Fruit fly (Drosophila melanogaster) whole organism, embryonic: Measurements from ENCODE around the gene Nrx-IV.
A peak's percentile ranks its signal among the peaks of the same experiment; 100 is the strongest.

Source experiments
- B-H2 ChIP-seq: fragments of 200-800 bp; sonication (Bioruptor generic); optimal IDR thresholded peaks from 2 replicates; lab custom pipeline; 2018; ENCODE audit warnings: missing biosample characterization, mild to moderate bottlenecking, missing genetic modification characterization
- Blimp-1 ChIP-seq: fragments of 200-800 bp; sonication (Bioruptor generic); optimal IDR thresholded peaks from 3 replicates; lab custom pipeline; 2018; ENCODE audit warnings: missing biosample characterization, missing genetic modification characterization, mild to moderate bottlenecking, moderate library complexity, missing genetic modification reagents
- CG14050 ChIP-seq: fragments of 200-800 bp; sonication (Bioruptor generic); IDR thresholded peaks from 3 replicates; pipeline ENCODE4 v1.3.6; 2022; ENCODE audit warnings: missing biosample characterization, missing genetic modification characterization
- CG14710 ChIP-seq: fragments of 200-800 bp; sonication (Bioruptor generic); optimal IDR thresholded peaks from 3 replicates; lab custom pipeline; 2019; ENCODE audit warnings: missing biosample characterization, mild to moderate bottlenecking, missing genetic modification characterization, moderate library complexity
- CG14860 ChIP-seq: fragments of 200-800 bp; sonication (Bioruptor generic); IDR thresholded peaks from 3 replicates; pipeline ENCODE4 v1.3.6; 2022; ENCODE audit warnings: missing biosample characterization, missing genetic modification characterization; ENCODE audit not compliant: partially characterized antibody
- CG15479 ChIP-seq: fragments of 200-800 bp; sonication (Bioruptor generic); optimal IDR thresholded peaks from 3 replicates; lab custom pipeline; 2019; ENCODE audit warnings: missing biosample characterization, mild to moderate bottlenecking, missing genetic modification characterization, moderate library complexity
- CG17359 ChIP-seq: fragments of 200-800 bp; sonication (Bioruptor generic); optimal IDR thresholded peaks from 3 replicates; lab custom pipeline; 2018; ENCODE audit warnings: missing biosample characterization, mild to moderate bottlenecking, missing genetic modification characterization, moderate library complexity
- CG17568 ChIP-seq: fragments of 200-800 bp; sonication (Bioruptor generic); optimal IDR thresholded peaks from 2 replicates; lab custom pipeline; 2018; ENCODE audit warnings: missing biosample characterization, mild to moderate bottlenecking, missing genetic modification characterization, moderate library complexity
- CG17829 ChIP-seq: fragments of 200-800 bp; optimal IDR thresholded peaks from 2 replicates; lab custom pipeline; 2019; ENCODE audit warnings: missing biosample characterization, mild to moderate bottlenecking, missing genetic modification characterization, moderate library complexity
- CG2678 ChIP-seq: fragments of 200-800 bp; sonication (Bioruptor generic); optimal IDR thresholded peaks from 3 replicates; lab custom pipeline; 2019; ENCODE audit warnings: missing biosample characterization, mild to moderate bottlenecking, missing genetic modification characterization, moderate library complexity
- CG3281 ChIP-seq: fragments of 200-800 bp; sonication (Bioruptor generic); optimal IDR thresholded peaks from 3 replicates; lab custom pipeline; 2017; ENCODE audit warnings: missing biosample characterization, mild to moderate bottlenecking, missing genetic modification characterization
- CG3995 ChIP-seq: fragments of 200-800 bp; sonication (Bioruptor generic); optimal IDR thresholded peaks from 3 replicates; lab custom pipeline; 2016; ENCODE audit warnings: missing biosample characterization, missing genetic modification characterization
- CG4820 ChIP-seq: fragments of 200-800 bp; sonication (Bioruptor generic); optimal IDR thresholded peaks from 3 replicates; lab custom pipeline; 2016; ENCODE audit warnings: missing biosample characterization, missing genetic modification characterization
- CG6254 ChIP-seq: fragments of 200-800 bp; sonication (Bioruptor generic); optimal IDR thresholded peaks from 3 replicates; lab custom pipeline; 2017; ENCODE audit warnings: mild to moderate bottlenecking, missing biosample characterization, missing genetic modification reagents, missing genetic modification characterization
- CG7556 ChIP-seq: fragments of 200-800 bp; sonication (Bioruptor generic); optimal IDR thresholded peaks from 2 replicates; lab custom pipeline; 2017; ENCODE audit warnings: missing biosample characterization, mild to moderate bottlenecking, missing genetic modification characterization
- CG7839 ChIP-seq: fragments of 200-800 bp; sonication (Bioruptor generic); optimal IDR thresholded peaks from 3 replicates; lab custom pipeline; 2018; ENCODE audit warnings: missing biosample characterization, mild to moderate bottlenecking, missing genetic modification characterization, moderate library complexity
- CG9797 ChIP-seq: fragments of 200-800 bp; sonication (Bioruptor generic); optimal IDR thresholded peaks from 3 replicates; lab custom pipeline; 2018; ENCODE audit warnings: missing biosample characterization, mild to moderate bottlenecking, missing genetic modification characterization
- CG9876 ChIP-seq: fragments of 200-800 bp; sonication (Bioruptor generic); optimal IDR thresholded peaks from 2 replicates; lab custom pipeline; 2016; ENCODE audit warnings: missing biosample characterization, missing genetic modification characterization
- Chrac-16 ChIP-seq: fragments of 200-800 bp; sonication (Bioruptor generic); optimal IDR thresholded peaks from 3 replicates; lab custom pipeline; 2016; ENCODE audit warnings: missing biosample characterization, missing genetic modification characterization
- CoRest ChIP-seq: fragments of 200-800 bp; sonication (Bioruptor generic); optimal IDR thresholded peaks from 3 replicates; lab custom pipeline; 2018; ENCODE audit warnings: missing biosample characterization, mild to moderate bottlenecking, missing genetic modification characterization, moderate library complexity
- HLHmδ ChIP-seq: fragments of 200-800 bp; sonication (Bioruptor generic); optimal IDR thresholded peaks from 2 replicates; lab custom pipeline; 2018; ENCODE audit warnings: missing biosample characterization, mild to moderate bottlenecking, missing genetic modification characterization, moderate library complexity
- Hr51 ChIP-seq, 2 experiments: fragments of 200-800 bp; sonication (Bioruptor generic); optimal IDR thresholded peaks; 2 replicates in 1 of 2; 3 replicates in 1 of 2; lab custom pipeline; 2016 to 2018; ENCODE audit warnings: missing biosample characterization in 2 of 2, missing genetic modification characterization in 2 of 2, mild to moderate bottlenecking in 1 of 2, moderate library complexity in 1 of 2
- Hsf ChIP-seq: fragments of 200-800 bp; sonication (Bioruptor generic); optimal IDR thresholded peaks from 3 replicates; lab custom pipeline; 2016; ENCODE audit warnings: missing biosample characterization, missing genetic modification characterization
- NFAT ChIP-seq: fragments of 200-800 bp; sonication (Bioruptor generic); IDR thresholded peaks from 2 replicates; pipeline ENCODE4 v1.3.6; 2022; ENCODE audit warnings: missing biosample characterization, missing genetic modification characterization
- Neu2 ChIP-seq: fragments of 200-800 bp; sonication (Bioruptor generic); optimal IDR thresholded peaks from 3 replicates; lab custom pipeline; 2016; ENCODE audit warnings: missing biosample characterization, missing genetic modification characterization, borderline replicate concordance
- PHDP ChIP-seq: fragments of 200-800 bp; sonication (Bioruptor generic); optimal IDR thresholded peaks from 3 replicates; lab custom pipeline; 2018; ENCODE audit warnings: missing biosample characterization, mild to moderate bottlenecking, missing genetic modification characterization, moderate library complexity
- Ssrp ChIP-seq: fragments of 200-800 bp; sonication (Bioruptor generic); optimal IDR thresholded peaks from 2 replicates; lab custom pipeline; 2018; ENCODE audit warnings: missing biosample characterization, mild to moderate bottlenecking, missing genetic modification characterization, moderate library complexity
- YL-1 ChIP-seq: fragments of 200-800 bp; sonication (Bioruptor generic); optimal IDR thresholded peaks from 3 replicates; lab custom pipeline; 2017; ENCODE audit warnings: missing biosample characterization, mild to moderate bottlenecking, missing genetic modification characterization
- ab ChIP-seq: fragments of 200-800 bp; sonication (Bioruptor generic); optimal IDR thresholded peaks from 2 replicates; lab custom pipeline; 2016; ENCODE audit warnings: missing biosample characterization, missing genetic modification characterization
- bsh ChIP-seq, 2 experiments: fragments of 200-800 bp; sonication (Bioruptor generic); optimal IDR thresholded peaks; 2 replicates each; lab custom pipeline; 2017 to 2018; ENCODE audit warnings: mild to moderate bottlenecking in 2 of 2, missing biosample characterization in 2 of 2, missing genetic modification characterization in 2 of 2, moderate library complexity in 1 of 2
- dmrt99B ChIP-seq: fragments of 200-800 bp; sonication (Bioruptor generic); optimal IDR thresholded peaks from 2 replicates; lab custom pipeline; 2018; ENCODE audit warnings: missing biosample characterization, mild to moderate bottlenecking, missing genetic modification characterization, moderate library complexity
- ems ChIP-seq: fragments of 200-800 bp; sonication (Bioruptor generic); optimal IDR thresholded peaks from 3 replicates; lab custom pipeline; 2016; ENCODE audit warnings: missing biosample characterization, missing genetic modification characterization
- gce ChIP-seq: fragments of 200-800 bp; sonication (Bioruptor generic); IDR thresholded peaks from 3 replicates; pipeline ENCODE4 v1.3.6; 2022; ENCODE audit warnings: missing biosample characterization, missing genetic modification characterization
- gsb ChIP-seq: fragments of 200-800 bp; sonication (Bioruptor generic); IDR thresholded peaks from 2 replicates; pipeline ENCODE4 v1.3.6; 2022; ENCODE audit warnings: missing biosample characterization, missing genetic modification characterization
- her ChIP-seq: fragments of 200-800 bp; sonication (Bioruptor generic); optimal IDR thresholded peaks from 2 replicates; lab custom pipeline; 2016; ENCODE audit warnings: missing biosample characterization, missing genetic modification characterization
- ken ChIP-seq: fragments of 200-800 bp; sonication (Bioruptor generic); IDR thresholded peaks from 3 replicates; pipeline ENCODE4 v1.3.6; 2022; ENCODE audit warnings: missing biosample characterization, missing genetic modification characterization
- knrl ChIP-seq: fragments of 200-800 bp; sonication (Bioruptor generic); IDR thresholded peaks from 3 replicates; pipeline ENCODE4 v1.3.6; 2022; ENCODE audit warnings: missing biosample characterization, missing genetic modification characterization; ENCODE audit not compliant: partially characterized antibody
- lov ChIP-seq, 2 experiments: fragments of 200-800 bp in 1 of 2; fragments of >200 bp in 1 of 2; sonication (Bioruptor generic) in 1 of 2; IDR thresholded peaks in 1 of 2; optimal IDR thresholded peaks in 1 of 2; 2 replicates in 1 of 2; 3 replicates in 1 of 2; pipeline versions ENCODE4 v1.3.6 to Lab custom; 2017 to 2022; ENCODE audit warnings: missing biosample characterization in 1 of 2, missing genetic modification characterization in 1 of 2
- phol ChIP-seq: fragments of 200-800 bp; sonication (Bioruptor generic); optimal IDR thresholded peaks from 3 replicates; lab custom pipeline; 2018; ENCODE audit warnings: missing biosample characterization, mild to moderate bottlenecking, missing genetic modification characterization, moderate library complexity
- pita ChIP-seq: fragments of 200-800 bp; sonication (Bioruptor generic); optimal IDR thresholded peaks from 2 replicates; lab custom pipeline; 2017; ENCODE audit warnings: missing biosample characterization, mild to moderate bottlenecking, missing genetic modification characterization
- prd ChIP-seq, 3 experiments: fragments of >200 bp in 2 of 3; fragments of 200-800 bp in 1 of 3; sonication (Bioruptor generic) in 1 of 3; optimal IDR thresholded peaks in 2 of 3; IDR thresholded peaks in 1 of 3; 2 replicates in 2 of 3; 3 replicates in 1 of 3; pipeline versions ENCODE4 v1.3.6 to Lab custom; 2017 to 2022; ENCODE audit warnings: missing biosample characterization in 1 of 3, missing genetic modification characterization in 1 of 3
- sqz ChIP-seq: fragments of 200-800 bp; sonication (Bioruptor generic); optimal IDR thresholded peaks from 3 replicates; lab custom pipeline; 2018; ENCODE audit warnings: missing biosample characterization, mild to moderate bottlenecking, missing genetic modification characterization
- stwl ChIP-seq: fragments of 200-800 bp; sonication (Bioruptor generic); optimal IDR thresholded peaks from 3 replicates; lab custom pipeline; 2018; ENCODE audit warnings: missing biosample characterization, mild to moderate bottlenecking, missing genetic modification characterization, moderate library complexity
- tio ChIP-seq: fragments of 200-800 bp; sonication (Bioruptor generic); optimal IDR thresholded peaks from 2 replicates; lab custom pipeline; 2017; ENCODE audit warnings: missing biosample characterization, missing genetic modification characterization, inconsistent platforms
- twi ChIP-seq: fragments of 200-800 bp; optimal IDR thresholded peaks from 2 replicates; lab custom pipeline; 2019; ENCODE audit warnings: missing biosample characterization, mild to moderate bottlenecking, missing genetic modification characterization, moderate library complexity
- zen ChIP-seq: fragments of 200-800 bp; sonication (Bioruptor generic); optimal IDR thresholded peaks from 3 replicates; lab custom pipeline; 2018; ENCODE audit warnings: missing biosample characterization, mild to moderate bottlenecking, missing genetic modification characterization, moderate library complexity
- zf30C ChIP-seq: fragments of 200-800 bp; sonication (Bioruptor generic); optimal IDR thresholded peaks from 3 replicates; lab custom pipeline; 2018; ENCODE audit warnings: missing biosample characterization, mild to moderate bottlenecking, missing genetic modification characterization
- zfh1 ChIP-seq: fragments of 200-800 bp; sonication (Bioruptor generic); IDR thresholded peaks from 3 replicates; pipeline ENCODE4 v1.3.6; 2022; ENCODE audit warnings: missing biosample characterization, missing genetic modification characterization

Gene Nrx-IV

dm6 chr3L:12101924-12102383, 44.4 kb upstream of the Nrx-IV start (continued):
- TF ChIP-seq HLHmδ: no peak
- TF ChIP-seq CG14050 (GFP tag; lab: Robert Waterston, UW): no peak
- TF ChIP-seq bsh (GFP tag; optimal IDR thresholded peaks at IDR 0.05; lab: Kevin White, UChicago): peak; percentile 31 to 53
- no peak for TF ChIP-seq Hsf (GFP tag; lab: Kevin White, UChicago)
- no peak for TF ChIP-seq NFAT (GFP tag; lab: Robert Waterston, UW)
- peak; percentile 50 for TF ChIP-seq CG17829
- no peak for TF ChIP-seq CG9797
- no peak for TF ChIP-seq gsb (GFP tag; lab: Robert Waterston, UW)
- no peak for TF ChIP-seq Chrac-16 (GFP tag; lab: Kevin White, UChicago)
- no peak for TF ChIP-seq her (GFP tag; lab: Kevin White, UChicago)
- peak; percentile 38 for TF ChIP-seq CG15479 (GFP tag; lab: Kevin White, UChicago)
- TF ChIP-seq B-H2 (GFP tag; lab: Kevin White, UChicago): no peak
- no peak for TF ChIP-seq CG17359 (tag; lab: Kevin White, UChicago)
- TF ChIP-seq phol (tag; lab: Kevin White, UChicago): peak; percentile 63
- peak; percentile 46 for TF ChIP-seq CG2678 (tag; lab: Kevin White, UChicago)
- no peak for TF ChIP-seq CG4820 (GFP tag; lab: Kevin White, UChicago)
- peak; percentile 53 for TF ChIP-seq CoRest
- TF ChIP-seq CG6254: no peak
- no peak for TF ChIP-seq CG3995
- TF ChIP-seq knrl (GFP tag; lab: Robert Waterston, UW): no peak
- TF ChIP-seq twi (tag; lab: Kevin White, UChicago): peak; percentile 75
- TF ChIP-seq stwl (tag; lab: Kevin White, UChicago): no peak
- TF ChIP-seq ab (GFP tag; lab: Kevin White, UChicago): no peak
- TF ChIP-seq Neu2 (GFP tag; lab: Kevin White, UChicago): no peak
- peak; percentile 37 for TF ChIP-seq sqz
- peak; percentile 43 for TF ChIP-seq dmrt99B (tag; lab: Kevin White, UChicago)
- TF ChIP-seq tio: peak; percentile 4
- TF ChIP-seq CG7839: peak; percentile 47
- no peak for TF ChIP-seq ems (GFP tag; lab: Kevin White, UChicago)
- no peak for TF ChIP-seq ken
- TF ChIP-seq prd (optimal IDR thresholded peaks at IDR 0.05; lab: Kevin White, UChicago): no peak
- peak; percentile 42; the same call in 1 of the 3 replicates for TF ChIP-seq prd (GFP tag; IDR thresholded peaks at IDR 0.05; lab: Robert Waterston, UW)
- TF ChIP-seq PHDP (tag; lab: Kevin White, UChicago): peak; percentile 23
- no peak for TF ChIP-seq CG3281 (GFP tag; lab: Kevin White, UChicago)
- peak; percentile 54 for TF ChIP-seq zf30C
- TF ChIP-seq Blimp-1: peak; percentile 26
- TF ChIP-seq lov (optimal IDR thresholded peaks at IDR 0.05; lab: Kevin White, UChicago): no peak
- TF ChIP-seq lov (GFP tag; IDR thresholded peaks at IDR 0.05; lab: Robert Waterston, UW): no peak
- TF ChIP-seq CG14860: no peak
- peak; percentile 56 for TF ChIP-seq zen (tag; lab: Kevin White, UChicago)
- no peak for TF ChIP-seq CG9876 (GFP tag; lab: Kevin White, UChicago)
- peak; percentile 32 for TF ChIP-seq CG7556 (GFP tag; lab: Kevin White, UChicago)
- peak; percentile 24 for TF ChIP-seq Ssrp
- TF ChIP-seq YL-1 (GFP tag; lab: Kevin White, UChicago): no peak
- peak in 1 of 2 experiments; percentile 30 for TF ChIP-seq Hr51 (GFP tag; optimal IDR thresholded peaks at IDR 0.05; lab: Kevin White, UChicago)
- no peak for TF ChIP-seq CG17568 (GFP tag; lab: Kevin White, UChicago)
- no peak for TF ChIP-seq zfh1 (GFP tag; lab: Robert Waterston, UW)
- TF ChIP-seq pita (GFP tag; lab: Kevin White, UChicago): no peak
- peak; percentile 49 for TF ChIP-seq CG14710 (tag; lab: Kevin White, UChicago)
- no peak for TF ChIP-seq gce (GFP tag; lab: Robert Waterston, UW)
